Fruit fly (Drosophila melanogaster) whole organism, pupa: ENCODE results near the gene CG32320.
A peak's percentile ranks its signal among the peaks of the same experiment; 100 is the strongest.

ENCODE experiments used
- CG10348 ChIP-seq: fragments of 200-800 bp; sonication (Bioruptor generic); IDR thresholded peaks from 2 replicates; pipeline ENCODE4 v1.3.6; 2022; ENCODE audit warnings: missing biosample characterization, missing genetic modification characterization
- CG12605 ChIP-seq: fragments of 200-800 bp; sonication (Bioruptor generic); IDR thresholded peaks from 2 replicates; pipeline ENCODE4 v1.3.6; 2022; ENCODE audit warnings: missing biosample characterization, missing genetic modification characterization
- CG13204 ChIP-seq: fragments of 200-800 bp; sonication (Bioruptor generic); optimal IDR thresholded peaks from 2 replicates; lab custom pipeline; 2018; ENCODE audit warnings: missing biosample characterization, mild to moderate bottlenecking, missing genetic modification characterization, moderate library complexity
- CG14655 ChIP-seq: fragments of 200-800 bp; sonication (Bioruptor generic); optimal IDR thresholded peaks from 3 replicates; lab custom pipeline; 2017; ENCODE audit warnings: mild to moderate bottlenecking, missing biosample characterization, missing genetic modification reagents, missing genetic modification characterization
- CG15710 ChIP-seq: fragments of 200-800 bp; sonication (Bioruptor generic); optimal IDR thresholded peaks from 2 replicates; lab custom pipeline; 2018; ENCODE audit warnings: missing biosample characterization, mild to moderate bottlenecking, missing genetic modification characterization, moderate library complexity
- CG17806 ChIP-seq: fragments of 200-800 bp; sonication (Bioruptor generic); optimal IDR thresholded peaks from 2 replicates; lab custom pipeline; 2018; ENCODE audit warnings: missing biosample characterization, mild to moderate bottlenecking, missing genetic modification characterization, moderate library complexity
- CG32121 ChIP-seq: fragments of 200-800 bp; sonication (Bioruptor generic); IDR thresholded peaks from 2 replicates; pipeline ENCODE4 v1.3.6; 2022; ENCODE audit warnings: missing biosample characterization, missing genetic modification characterization
- CG34367 ChIP-seq: fragments of 200-800 bp; sonication (Bioruptor generic); optimal IDR thresholded peaks from 2 replicates; lab custom pipeline; 2018; ENCODE audit warnings: missing biosample characterization, mild to moderate bottlenecking, missing genetic modification characterization
- CG4496 ChIP-seq: fragments of 200-800 bp; sonication (Bioruptor generic); IDR thresholded peaks from 3 replicates; pipeline ENCODE4 v1.3.6; 2022; ENCODE audit warnings: missing biosample characterization, missing genetic modification characterization
- CG8159 ChIP-seq: fragments of 200-800 bp; sonication (Bioruptor generic); optimal IDR thresholded peaks from 3 replicates; lab custom pipeline; 2018; ENCODE audit warnings: missing biosample characterization, mild to moderate bottlenecking, missing genetic modification characterization, moderate library complexity
- CG8301 ChIP-seq: fragments of 200-800 bp; sonication (Bioruptor generic); optimal IDR thresholded peaks from 2 replicates; lab custom pipeline; 2018; ENCODE audit warnings: missing biosample characterization, mild to moderate bottlenecking, missing genetic modification characterization
- CG9948 ChIP-seq: fragments of 200-800 bp; sonication (Bioruptor generic); optimal IDR thresholded peaks from 2 replicates; lab custom pipeline; 2018; ENCODE audit warnings: missing biosample characterization, mild to moderate bottlenecking, missing genetic modification characterization, moderate library complexity
- D1 ChIP-seq: fragments of 200-800 bp; sonication (Bioruptor generic); optimal IDR thresholded peaks from 2 replicates; lab custom pipeline; 2018; ENCODE audit warnings: missing biosample characterization, mild to moderate bottlenecking, missing genetic modification characterization, moderate library complexity
- EcR ChIP-seq: fragments of 200-800 bp; sonication (Bioruptor generic); optimal IDR thresholded peaks from 3 replicates; lab custom pipeline; 2019; ENCODE audit warnings: missing biosample characterization, missing genetic modification characterization, mild to moderate bottlenecking, moderate library complexity, missing genetic modification reagents
- Ets98B ChIP-seq: fragments of 200-800 bp; sonication (Bioruptor generic); IDR thresholded peaks from 2 replicates; pipeline ENCODE4 v1.3.6; 2022; ENCODE audit warnings: missing biosample characterization, missing genetic modification characterization
- Pif1A ChIP-seq: fragments of 200-800 bp; sonication (Bioruptor generic); optimal IDR thresholded peaks from 3 replicates; lab custom pipeline; 2016; ENCODE audit warnings: missing biosample characterization, missing genetic modification characterization
- Pif1B ChIP-seq: fragments of 200-800 bp; sonication (Bioruptor generic); optimal IDR thresholded peaks from 3 replicates; lab custom pipeline; 2016; ENCODE audit warnings: missing biosample characterization, missing genetic modification characterization
- Snoo ChIP-seq: fragments of 200-800 bp; sonication (Bioruptor generic); optimal IDR thresholded peaks from 3 replicates; lab custom pipeline; 2017; ENCODE audit warnings: missing biosample characterization, mild to moderate bottlenecking, missing genetic modification characterization, inconsistent platforms
- fd96Ca ChIP-seq: fragments of 200-800 bp; sonication (Bioruptor generic); IDR thresholded peaks from 3 replicates; pipeline ENCODE4 v1.3.6; 2022; ENCODE audit warnings: missing biosample characterization, missing genetic modification characterization
- gl ChIP-seq: fragments of 200-800 bp; sonication (Bioruptor generic); optimal IDR thresholded peaks from 2 replicates; lab custom pipeline; 2018; ENCODE audit warnings: missing biosample characterization, mild to moderate bottlenecking, missing genetic modification characterization
- rn ChIP-seq: fragments of 200-800 bp; sonication (Bioruptor generic); IDR thresholded peaks from 2 replicates; pipeline ENCODE4 v1.3.6; 2022; ENCODE audit warnings: missing biosample characterization, missing genetic modification characterization

Gene CG32320

dm6 chr3L:1354214-1354613, 44.2 kb upstream of the CG32320 start:
- TF ChIP-seq CG14655 (GFP tag; lab: Kevin White, UChicago), result no peak

DNA sequence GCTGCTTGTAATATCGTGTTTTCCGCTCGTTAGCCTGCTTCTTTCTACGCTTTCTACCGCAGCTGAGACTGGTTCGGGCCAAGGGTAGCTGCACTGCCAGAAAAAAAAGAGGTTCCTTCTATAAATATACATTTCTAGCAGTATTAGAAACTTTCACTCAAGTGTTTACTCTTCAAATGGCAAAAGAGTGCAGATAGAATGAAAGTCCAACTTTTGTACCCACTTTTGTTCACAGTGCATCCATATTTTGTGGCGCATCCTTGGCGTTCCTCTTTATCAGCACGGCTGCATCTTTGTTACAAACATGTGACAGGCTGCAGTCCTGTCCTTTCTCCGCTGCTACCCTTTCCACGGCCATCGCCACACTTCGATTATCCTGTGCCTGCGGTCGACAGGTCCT, 40.0 kb upstream of the CG32320 start:
- TF ChIP-seq Pif1A (GFP tag; lab: Kevin White, UChicago), result no peak
- TF ChIP-seq CG9948 (tag; lab: Kevin White, UChicago), result no peak
- TF ChIP-seq CG17806 (tag; lab: Kevin White, UChicago), result no peak
- TF ChIP-seq CG15710 (tag; lab: Kevin White, UChicago), result no peak
- TF ChIP-seq CG8301, result no peak
- no peak for TF ChIP-seq CG4496 (GFP tag; lab: Robert Waterston, UW)

dm6 chr3L:1364368-1364767, 34.0 kb upstream of the CG32320 start:
- no peak for TF ChIP-seq Snoo (tag; lab: Kevin White, UChicago)
- TF ChIP-seq Pif1B (GFP tag; lab: Kevin White, UChicago), result no peak
- TF ChIP-seq CG8159 (tag; lab: Kevin White, UChicago), result no peak
- TF ChIP-seq D1, result no peak
- TF ChIP-seq CG8301, result no peak
- peak; percentile 30 for TF ChIP-seq EcR
- no peak for TF ChIP-seq fd96Ca (GFP tag; lab: Robert Waterston, UW)

- TF ChIP-seq Ets98B (GFP tag; lab: Robert Waterston, UW) (peak; percentile 66; the same call in 1 of the 2 replicates), CG9948 (tag; lab: Kevin White, UChicago) (peak; percentile 3), EcR (peak; percentile 48), CG8159 (tag; lab: Kevin White, UChicago) (no peak), Snoo (tag; lab: Kevin White, UChicago) (no peak), D1 (no peak), CG8301 (no peak), CG17806 (tag; lab: Kevin White, UChicago) (no peak), Pif1A (GFP tag; lab: Kevin White, UChicago) (peak; percentile 21), gl (tag; lab: Kevin White, UChicago) (peak; percentile 51), fd96Ca (GFP tag; lab: Robert Waterston, UW) (peak; percentile 44; the same call in 2 of the 3 replicates), CG4496 (GFP tag; lab: Robert Waterston, UW) (peak; percentile 79), Pif1B (GFP tag; lab: Kevin White, UChicago) (peak; percentile 45), CG12605 (GFP tag; lab: Robert Waterston, UW) (peak; percentile 80), CG10348 (GFP tag; lab: Robert Waterston, UW) (no peak), CG13204 (GFP tag; lab: Kevin White, UChicago) (peak; percentile 71), CG32121 (GFP tag; lab: Robert Waterston, UW) (no peak), CG14655 (GFP tag; lab: Kevin White, UChicago) (no peak), CG15710 (tag; lab: Kevin White, UChicago) (peak; percentile 9), rn (GFP tag; lab: Robert Waterston, UW) (peak; percentile 29; the same call in 1 of the 2 replicates), CG34367 (tag; lab: Kevin White, UChicago) (peak; percentile 31)
Observed at dm6 chr3L:1366879-1367650, 31.3 kb upstream of the CG32320 start.

dm6 chr3L:1368201-1368617, 30.2 kb upstream of the CG32320 start:
- no peak for TF ChIP-seq D1
- TF ChIP-seq CG34367 (tag; lab: Kevin White, UChicago), result no peak
- TF ChIP-seq CG15710 (tag; lab: Kevin White, UChicago), result peak; percentile 53
- peak; percentile 42 for TF ChIP-seq CG9948 (tag; lab: Kevin White, UChicago)
- peak; percentile 25; the same call in 1 of the 2 replicates for TF ChIP-seq CG32121 (GFP tag; lab: Robert Waterston, UW)
- TF ChIP-seq Ets98B (GFP tag; lab: Robert Waterston, UW), result peak; percentile 45
- TF ChIP-seq CG8159 (tag; lab: Kevin White, UChicago), result peak; percentile 38
- peak; percentile 20 for TF ChIP-seq CG17806 (tag; lab: Kevin White, UChicago)
- no peak for TF ChIP-seq CG14655 (GFP tag; lab: Kevin White, UChicago)
- TF ChIP-seq Snoo (tag; lab: Kevin White, UChicago), result peak; percentile 85
- peak; percentile 53; the same call in 1 of the 2 replicates for TF ChIP-seq rn (GFP tag; lab: Robert Waterston, UW)
- peak; percentile 79 for TF ChIP-seq fd96Ca (GFP tag; lab: Robert Waterston, UW)
- TF ChIP-seq Pif1B (GFP tag; lab: Kevin White, UChicago), result peak; percentile 35
- no peak for TF ChIP-seq CG12605 (GFP tag; lab: Robert Waterston, UW)
- peak; percentile 34 for TF ChIP-seq gl (tag; lab: Kevin White, UChicago)
- peak; percentile 69 for TF ChIP-seq CG4496 (GFP tag; lab: Robert Waterston, UW)
- peak; percentile 73 for TF ChIP-seq Pif1A (GFP tag; lab: Kevin White, UChicago)
- peak; percentile 11 for TF ChIP-seq CG8301
- no peak for TF ChIP-seq EcR
- TF ChIP-seq CG10348 (GFP tag; lab: Robert Waterston, UW), result 0 out of 2 replicates have a peak, but pooled peaks have one; percentile 35
- no peak for TF ChIP-seq CG13204 (GFP tag; lab: Kevin White, UChicago)
